Fruit fly (Drosophila melanogaster): ENCODE data around the gene ChT.

Gene ChT

DNA sequence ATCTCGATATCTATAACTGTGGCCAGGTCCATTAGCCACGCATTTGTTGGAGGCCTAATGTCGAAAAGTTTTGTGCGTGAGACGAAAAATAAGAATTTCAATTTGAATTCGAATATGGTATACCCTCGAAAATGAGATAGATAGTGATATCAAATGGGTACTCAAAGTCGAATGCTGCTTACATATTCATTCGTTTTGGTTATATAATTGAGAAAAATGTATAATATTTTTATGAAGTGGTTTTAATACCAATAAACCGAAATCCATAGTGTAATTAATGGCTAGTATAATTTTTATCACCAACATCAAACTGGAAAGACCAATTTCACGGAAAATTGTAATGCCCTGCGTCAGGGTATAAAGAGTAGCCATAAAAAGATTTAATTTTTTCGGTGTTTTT, 47.3 kb upstream of the ChT start (continued):
- peak; percentile 20 for TF ChIP-seq gsb-n (tag; optimal IDR thresholded peaks at IDR 0.05)
- peak; percentile 57 for TF ChIP-seq CG11504 (tag; optimal IDR thresholded peaks at IDR 0.05)
- TF ChIP-seq CG8281 (tag; optimal IDR thresholded peaks at IDR 0.05): no peak
- no peak for TF ChIP-seq CG31441 (GFP tag; IDR thresholded peaks at IDR 0.05)
- TF ChIP-seq croc (GFP tag; conservative IDR thresholded peaks at IDR 0.05): no peak
- TF ChIP-seq CG14710 (tag; optimal IDR thresholded peaks at IDR 0.05): no peak
- peak; percentile 28 for TF ChIP-seq CoRest (tag; optimal IDR thresholded peaks at IDR 0.05)
- TF ChIP-seq CG1602 (GFP tag; optimal IDR thresholded peaks at IDR 0.05): no peak
- TF ChIP-seq CG10321 (GFP tag; IDR thresholded peaks at IDR 0.05): no peak
- TF ChIP-seq Spps (tag; optimal IDR thresholded peaks at IDR 0.05): no peak
- no peak for TF ChIP-seq CG17361 (GFP tag; IDR thresholded peaks at IDR 0.05)
- TF ChIP-seq tio (GFP tag; optimal IDR thresholded peaks at IDR 0.05): peak; percentile 6
- 0 out of 2 replicates have a peak, but pooled peaks have one; percentile 21 for TF ChIP-seq CG6689 (GFP tag; IDR thresholded peaks at IDR 0.05)
- TF ChIP-seq gfzf (GFP tag; optimal IDR thresholded peaks at IDR 0.05): no peak
- TF ChIP-seq Gug (GFP tag; IDR thresholded peaks at IDR 0.05): no peak
- peak; percentile 58 for TF ChIP-seq Abd-B (GFP tag; optimal IDR thresholded peaks at IDR 0.05)
- no peak for TF ChIP-seq CG9437 (GFP tag; optimal IDR thresholded peaks at IDR 0.05)
- peak; percentile 53; the same call in 1 of the 2 replicates for TF ChIP-seq Drgx (GFP tag; IDR thresholded peaks at IDR 0.05)
- TF ChIP-seq CG15696 (tag; optimal IDR thresholded peaks at IDR 0.05): no peak
- no peak for TF ChIP-seq PHDP (tag; optimal IDR thresholded peaks at IDR 0.05)
- peak; percentile 50 for TF ChIP-seq dmrt99B (tag; optimal IDR thresholded peaks at IDR 0.05)
- no peak for TF ChIP-seq CG6854 (GFP tag; optimal IDR thresholded peaks at IDR 0.05)
- no peak for TF ChIP-seq her (GFP tag; optimal IDR thresholded peaks at IDR 0.05)
- peak; percentile 51 for TF ChIP-seq gem (tag; optimal IDR thresholded peaks at IDR 0.05)
- TF ChIP-seq CG34376 (GFP tag; optimal IDR thresholded peaks at IDR 0.05): no peak
- TF ChIP-seq ttk (GFP tag; IDR thresholded peaks at IDR 0.05): no peak
- TF ChIP-seq CG3847 (GFP tag; IDR thresholded peaks at IDR 0.05): no peak
- no peak for TF ChIP-seq Aef1 (GFP tag; IDR thresholded peaks at IDR 0.05)
- no peak for TF ChIP-seq jigr1 (GFP tag; IDR thresholded peaks at IDR 0.05)
- TF ChIP-seq CG8924 (tag; optimal IDR thresholded peaks at IDR 0.05): no peak
- TF ChIP-seq Stat92E (GFP tag; optimal IDR thresholded peaks at IDR 0.05): no peak

DNA sequence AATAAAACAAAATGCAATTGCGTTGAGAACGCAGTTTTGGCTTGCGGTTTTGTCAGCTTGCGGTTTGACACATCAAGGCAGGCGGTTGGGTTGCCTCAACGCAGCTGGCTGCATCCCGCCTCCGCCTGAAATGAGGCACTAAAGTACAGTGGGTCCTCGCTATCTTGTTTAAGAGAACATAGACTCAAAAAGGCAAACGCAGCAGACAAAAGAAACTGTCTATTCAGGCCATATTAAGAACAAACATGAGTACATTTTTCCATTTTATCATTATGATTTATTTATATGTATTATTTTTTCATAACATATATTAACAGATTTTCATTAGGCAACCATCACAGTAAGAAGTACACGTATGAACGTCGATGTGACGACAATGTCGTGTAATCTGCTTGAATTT, 40.7 kb upstream of the ChT start:
- TF ChIP-seq CG2678 (tag; optimal IDR thresholded peaks at IDR 0.05): no peak
- TF ChIP-seq Drgx (GFP tag; IDR thresholded peaks at IDR 0.05): peak; percentile 36; the same call in 1 of the 2 replicates
- TF ChIP-seq row (GFP tag; IDR thresholded peaks at IDR 0.05): peak; percentile 28; the same call in 1 of the 3 replicates

DNA sequence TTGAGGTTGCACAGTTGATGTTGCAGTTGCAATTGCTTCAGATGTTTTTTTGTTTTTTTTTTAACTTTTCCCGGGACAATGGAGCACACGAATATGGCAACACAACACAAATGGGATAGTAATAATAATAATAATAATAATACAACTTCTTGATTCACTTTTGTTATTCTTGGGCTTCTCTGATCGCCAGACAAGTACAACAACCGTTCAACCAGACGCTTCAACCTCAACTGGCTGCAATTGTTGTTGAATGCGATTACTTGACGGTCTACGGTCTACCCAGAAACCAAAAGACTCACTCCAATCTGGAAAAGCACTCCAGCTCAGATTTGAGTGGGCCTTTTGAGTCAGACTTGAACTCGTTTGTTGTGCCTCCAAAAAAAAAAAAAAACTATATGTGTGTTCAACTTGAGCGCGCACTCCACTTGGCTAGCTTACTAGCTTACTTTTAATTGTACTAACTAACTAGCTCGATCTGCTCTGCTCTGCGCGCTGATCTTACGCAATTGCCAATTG, 39.1 kb upstream of the ChT start, which contains the start of gene CG14301:
TSS of gene CG14301 (minus strand) at position 216 of the 516 bp plus-strand sequence.
- 0 out of 3 replicates have a peak, but pooled peaks have one; percentile 22 for TF ChIP-seq HLH4C (GFP tag; IDR thresholded peaks at IDR 0.05; ENCODE audit: partially characterized antibody)
- TF ChIP-seq nom (GFP tag; optimal IDR thresholded peaks at IDR 0.05): peak; percentile 55
- TF ChIP-seq z (GFP tag; IDR thresholded peaks at IDR 0.05): peak; percentile 96
- TF ChIP-seq CG15601 (tag; optimal IDR thresholded peaks at IDR 0.05): peak; percentile 95
- no peak for TF ChIP-seq pb (GFP tag; optimal IDR thresholded peaks at IDR 0.05)
